Worm (Caenorhabditis elegans) whole organism, young adult: ENCODE measurements around the gene T07A9.12.

Experiments
- F10E7.11 ChIP-seq: sonication (generic microtip); optimal IDR thresholded peaks from 2 replicates; lab custom pipeline; 2017; ENCODE audit warnings: mild to moderate bottlenecking, missing genetic modification characterization, moderate library complexity, missing compliant biosample characterization
- F55B11.4 ChIP-seq: sonication (generic microtip); optimal IDR thresholded peaks from 2 replicates; lab custom pipeline; 2016; ENCODE audit warnings: missing compliant biosample characterization, missing genetic modification characterization, borderline replicate concordance; ENCODE audit not compliant: insufficient read depth
- T07F8.4 ChIP-seq: sonication (generic microtip); optimal IDR thresholded peaks from 2 replicates; lab custom pipeline; 2016; ENCODE audit warnings: mild to moderate bottlenecking, missing genetic modification characterization, moderate library complexity, missing compliant biosample characterization
- T26A5.8 ChIP-seq: sonication (generic microtip); optimal IDR thresholded peaks from 2 replicates; lab custom pipeline; 2016; ENCODE audit warnings: missing genetic modification characterization, missing compliant biosample characterization
- Y53F4B.3 ChIP-seq: fragments of 200-800 bp; sonication (Bioruptor generic); IDR thresholded peaks from 2 replicates; pipeline ENCODE4 v1.3.6; 2022; ENCODE audit warnings: missing genetic modification reagents, missing genetic modification characterization, missing compliant biosample characterization
- ZK185.1 ChIP-seq: sonication (generic microtip); optimal IDR thresholded peaks from 2 replicates; lab custom pipeline; 2016; ENCODE audit warnings: mild to moderate bottlenecking, missing genetic modification characterization, missing compliant biosample characterization; ENCODE audit not compliant: poor library complexity, severe bottlenecking
- ama-1 ChIP-seq, 3 experiments: fragments of 150-350 bp in 1 of 3; sonication (generic microtip) in 2 of 3; optimal IDR thresholded peaks; 2 replicates each; lab custom pipeline; 2014 to 2018; ENCODE audit warnings: missing biosample characterization in 2 of 3, missing genetic modification characterization in 2 of 3, missing genetic modification reagents in 2 of 3
- aptf-2 ChIP-seq: fragments of 200-800 bp; sonication (Bioruptor generic); conservative IDR thresholded peaks from 2 replicates; pipeline ENCODE4 v1.3.6; 2022; ENCODE audit warnings: missing genetic modification reagents, missing genetic modification characterization, missing compliant biosample characterization
- atf-7 ChIP-seq: sonication (generic microtip); optimal IDR thresholded peaks from 2 replicates; lab custom pipeline; 2017; ENCODE audit warnings: mild to moderate bottlenecking, missing genetic modification characterization, missing compliant biosample characterization
- athp-1 ChIP-seq: sonication (generic microtip); optimal IDR thresholded peaks from 2 replicates; lab custom pipeline; 2017; ENCODE audit warnings: mild to moderate bottlenecking, missing genetic modification characterization, missing compliant biosample characterization
- attf-5 ChIP-seq: fragments of 200-800 bp; sonication (Bioruptor generic); optimal IDR thresholded peaks from 2 replicates; lab custom pipeline; 2018; ENCODE audit warnings: mild to moderate bottlenecking, missing genetic modification characterization, missing compliant biosample characterization
- ceh-27 ChIP-seq: fragments of 200-800 bp; sonication (Bioruptor generic); optimal IDR thresholded peaks from 2 replicates; lab custom pipeline; 2018; ENCODE audit warnings: mild to moderate bottlenecking, missing genetic modification characterization, moderate library complexity, missing compliant biosample characterization
- ceh-40 ChIP-seq: fragments of 200-800 bp; sonication (Bioruptor generic); IDR thresholded peaks from 2 replicates; pipeline ENCODE4 v1.3.6; 2022; ENCODE audit warnings: missing genetic modification characterization, missing compliant biosample characterization
- chd-7 ChIP-seq: sonication (generic microtip); optimal IDR thresholded peaks from 2 replicates; lab custom pipeline; 2016; ENCODE audit warnings: mild to moderate bottlenecking, missing genetic modification characterization, moderate library complexity, missing compliant biosample characterization
- dpff-1 ChIP-seq: sonication (generic microtip); optimal IDR thresholded peaks from 2 replicates; lab custom pipeline; 2017; ENCODE audit warnings: mild to moderate bottlenecking, missing genetic modification characterization, missing compliant biosample characterization
- dpl-1 ChIP-seq: fragments of 150-350 bp; optimal IDR thresholded peaks from 2 replicates; lab custom pipeline; 2014; ENCODE audit warnings: missing biosample characterization, missing genetic modification reagents, missing genetic modification characterization
- egrh-3 ChIP-seq: fragments of 200-800 bp; sonication (Bioruptor generic); IDR thresholded peaks from 2 replicates; pipeline ENCODE4 v1.3.6; 2022; ENCODE audit warnings: missing genetic modification reagents, missing genetic modification characterization, missing compliant biosample characterization
- ekl-4 ChIP-seq: fragments of 200-800 bp; sonication (Bioruptor generic); IDR thresholded peaks from 2 replicates; pipeline ENCODE4 v1.3.6; 2022; ENCODE audit warnings: missing genetic modification reagents, missing genetic modification characterization, missing compliant biosample characterization
- gei-17 ChIP-seq: fragments of 200-800 bp; sonication (Bioruptor generic); optimal IDR thresholded peaks from 2 replicates; lab custom pipeline; 2018; ENCODE audit warnings: mild to moderate bottlenecking, missing genetic modification characterization, missing compliant biosample characterization
- hsf-1 ChIP-seq: fragments of 200-800 bp; sonication (Bioruptor generic); IDR thresholded peaks from 2 replicates; pipeline ENCODE4 v1.3.6; 2022; ENCODE audit warnings: missing genetic modification reagents, missing genetic modification characterization, missing compliant biosample characterization
- lag-1 ChIP-seq: fragments of 200-800 bp; sonication (Bioruptor generic); IDR thresholded peaks from 2 replicates; pipeline ENCODE4 v1.3.6; 2022; ENCODE audit warnings: missing genetic modification reagents, missing genetic modification characterization, missing compliant biosample characterization
- let-607 ChIP-seq, 2 experiments: fragments of 200-800 bp in 1 of 2; sonication (Bioruptor generic) in 1 of 2; sonication (generic microtip) in 1 of 2; optimal IDR thresholded peaks; 2 replicates each; lab custom pipeline; 2016 to 2018; ENCODE audit warnings: mild to moderate bottlenecking in 2 of 2, missing compliant biosample characterization in 2 of 2, missing genetic modification characterization in 2 of 2, moderate library complexity in 2 of 2, missing genotype in 1 of 2
- lin-35 ChIP-seq, 3 experiments: fragments of 150-350 bp in 2 of 3; sonication (generic microtip) in 1 of 3; optimal IDR thresholded peaks; 2 replicates each; lab custom pipeline; 2014 to 2018; ENCODE audit warnings: missing biosample characterization in 3 of 3, missing genetic modification characterization in 3 of 3, missing genetic modification reagents in 3 of 3
- lin-54 ChIP-seq: fragments of 200-800 bp; sonication (Bioruptor generic); optimal IDR thresholded peaks from 2 replicates; lab custom pipeline; 2018; ENCODE audit warnings: mild to moderate bottlenecking, missing genetic modification characterization, missing compliant biosample characterization
- lir-1 ChIP-seq: fragments of 200-800 bp; sonication (Bioruptor generic); conservative IDR thresholded peaks from 2 replicates; pipeline ENCODE4 v1.3.6; 2022; ENCODE audit warnings: missing genetic modification reagents, missing genetic modification characterization, missing compliant biosample characterization
- madf-10 ChIP-seq: sonication (generic microtip); optimal IDR thresholded peaks from 2 replicates; lab custom pipeline; 2016; ENCODE audit warnings: mild to moderate bottlenecking, missing genetic modification characterization, missing compliant biosample characterization
- madf-6 ChIP-seq: fragments of 200-800 bp; sonication (Bioruptor generic); IDR thresholded peaks from 2 replicates; pipeline ENCODE4 v1.3.6; 2022; ENCODE audit warnings: missing genetic modification reagents, missing genetic modification characterization, missing compliant biosample characterization
- madf-8 ChIP-seq: fragments of 200-800 bp; sonication (Bioruptor generic); conservative IDR thresholded peaks from 2 replicates; pipeline ENCODE4 v1.3.6; 2022; ENCODE audit warnings: missing genetic modification reagents, missing genetic modification characterization, missing compliant biosample characterization
- mes-4 ChIP-seq: sonication (generic microtip); optimal IDR thresholded peaks from 2 replicates; lab custom pipeline; 2016; ENCODE audit warnings: missing genotype, missing genetic modification characterization, missing compliant biosample characterization
- mxl-1 ChIP-seq: sonication (generic microtip); optimal IDR thresholded peaks from 2 replicates; lab custom pipeline; 2016; ENCODE audit warnings: missing genetic modification characterization, missing compliant biosample characterization
- nfyb-1 ChIP-seq: fragments of 200-800 bp; sonication (Bioruptor generic); IDR thresholded peaks from 2 replicates; pipeline ENCODE4 v1.3.6; 2022; ENCODE audit warnings: missing genetic modification reagents, missing genetic modification characterization, missing compliant biosample characterization
- nhr-27 ChIP-seq: fragments of 200-800 bp; sonication (Bioruptor generic); optimal IDR thresholded peaks from 2 replicates; lab custom pipeline; 2018; ENCODE audit warnings: mild to moderate bottlenecking, missing genetic modification characterization, moderate library complexity, missing compliant biosample characterization
- rcor-1 ChIP-seq: fragments of 200-800 bp; sonication (Bioruptor generic); IDR thresholded peaks from 2 replicates; pipeline ENCODE4 v1.3.6; 2022; ENCODE audit warnings: missing genetic modification reagents, missing genetic modification characterization, missing compliant biosample characterization
- rec-8 ChIP-seq, 2 experiments: sonication (generic microtip); optimal IDR thresholded peaks; 2 replicates each; lab custom pipeline; 2016; ENCODE audit warnings: mild to moderate bottlenecking in 2 of 2, missing genetic modification characterization in 2 of 2, missing genetic modification reagents in 2 of 2, missing genotype in 2 of 2, missing biosample characterization in 1 of 2, missing compliant biosample characterization in 1 of 2, moderate library complexity in 1 of 2
- repo-1 ChIP-seq: sonication (generic microtip); optimal IDR thresholded peaks from 2 replicates; lab custom pipeline; 2017; ENCODE audit warnings: mild to moderate bottlenecking, missing genetic modification characterization, missing compliant biosample characterization
- snpc-1.1 ChIP-seq: sonication (generic microtip); optimal IDR thresholded peaks from 2 replicates; lab custom pipeline; 2017; ENCODE audit warnings: missing genetic modification characterization, mild to moderate bottlenecking, missing compliant biosample characterization, antibody characterized with exemption, moderate library complexity, missing genotype, missing genetic modification reagents; ENCODE audit not compliant: insufficient read depth
- snpc-1.3 ChIP-seq: sonication (generic microtip); optimal IDR thresholded peaks from 2 replicates; lab custom pipeline; 2017; ENCODE audit warnings: missing genetic modification characterization, mild to moderate bottlenecking, missing compliant biosample characterization, antibody characterized with exemption, moderate library complexity, missing genotype, missing genetic modification reagents; ENCODE audit not compliant: insufficient read depth
- snpc-4 ChIP-seq, 5 experiments: fragments of 150-350 bp in 1 of 5; sonication (generic microtip) in 4 of 5; optimal IDR thresholded peaks; 2 replicates each; lab custom pipeline; 2014 to 2018; ENCODE audit warnings: missing genetic modification characterization in 5 of 5, missing biosample characterization in 3 of 5, antibody characterized with exemption in 2 of 5, mild to moderate bottlenecking in 2 of 5, missing compliant biosample characterization in 2 of 5, missing genotype in 2 of 5, moderate library complexity in 2 of 5, missing genetic modification reagents in 1 of 5
- unc-62 ChIP-seq: fragments of 150-350 bp; optimal IDR thresholded peaks from 2 replicates; lab custom pipeline; 2014; ENCODE audit warnings: missing biosample characterization, missing genetic modification reagents, missing genetic modification characterization
- xnd-1 ChIP-seq: sonication (generic microtip); optimal IDR thresholded peaks from 2 replicates; lab custom pipeline; 2016; ENCODE audit warnings: missing genotype, missing genetic modification reagents, missing genetic modification characterization, missing compliant biosample characterization
- zfh-2 ChIP-seq: fragments of 200-800 bp; sonication (Bioruptor generic); conservative IDR thresholded peaks from 2 replicates; pipeline ENCODE4 v1.3.6; 2022; ENCODE audit warnings: missing genetic modification reagents, missing genetic modification characterization, missing compliant biosample characterization
- zim-3 ChIP-seq: sonication (generic microtip); optimal IDR thresholded peaks from 2 replicates; lab custom pipeline; 2017; ENCODE audit warnings: mild to moderate bottlenecking, missing genetic modification characterization, moderate library complexity, missing compliant biosample characterization
- ztf-18 ChIP-seq: sonication (generic microtip); optimal IDR thresholded peaks from 2 replicates; lab custom pipeline; 2016; ENCODE audit warnings: missing genotype, mild to moderate bottlenecking, missing genetic modification characterization, missing compliant biosample characterization
- ztf-26 ChIP-seq: sonication (generic microtip); optimal IDR thresholded peaks from 2 replicates; lab custom pipeline; 2017; ENCODE audit warnings: missing genetic modification characterization, missing compliant biosample characterization
- ztf-3 ChIP-seq: fragments of 200-800 bp; sonication (Bioruptor generic); optimal IDR thresholded peaks from 2 replicates; lab custom pipeline; 2018; ENCODE audit warnings: mild to moderate bottlenecking, missing genetic modification characterization, missing compliant biosample characterization

The T07A9.12 gene

DNA sequence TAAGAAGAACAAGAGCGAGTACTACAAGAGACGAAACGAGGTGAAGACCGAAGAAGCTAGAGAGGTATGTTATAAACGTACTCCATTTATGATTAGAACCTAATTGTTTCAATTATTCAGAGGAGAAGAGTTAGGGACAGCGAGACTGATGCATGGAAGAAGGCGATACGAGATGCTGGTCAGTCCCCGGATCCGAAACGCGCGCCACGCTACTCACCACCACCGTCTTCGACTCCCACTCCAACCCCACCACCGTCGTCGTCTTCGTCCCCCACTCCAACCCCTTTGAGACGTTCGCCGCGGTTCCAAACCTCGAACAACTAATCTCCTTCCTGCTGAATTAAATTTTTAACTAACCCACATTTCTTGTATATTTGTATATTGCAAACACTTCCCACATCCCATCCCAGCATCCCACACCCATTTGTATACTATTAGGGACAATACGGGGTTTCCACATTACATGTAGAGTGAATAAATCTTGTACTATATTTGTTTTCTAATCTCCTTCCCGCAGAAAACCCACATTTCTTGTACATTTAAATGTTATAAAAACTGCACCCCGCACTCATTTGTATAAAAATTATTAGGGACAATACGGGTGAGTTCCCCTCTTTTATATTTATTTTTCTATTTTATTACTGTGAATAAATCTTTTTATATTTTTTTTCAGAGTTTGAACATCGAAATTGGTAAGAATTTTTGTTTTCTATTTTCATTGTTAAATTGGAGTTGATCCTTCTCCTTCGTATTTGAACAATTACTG lies 23.2 kb upstream of the T07A9.12 start (continued):
- TF ChIP-seq ceh-27 = no peak
- TF ChIP-seq ZK185.1 = no peak
- TF ChIP-seq dpff-1 (tag; lab: Kevin White, UChicago) = no peak
- no peak for TF ChIP-seq let-607 (tag; optimal IDR thresholded peaks at IDR 0.05; lab: Kevin White, UChicago)
- no peak for TF ChIP-seq lin-54 (GFP tag; lab: Kevin White, UChicago)
- TF ChIP-seq madf-8 (GFP tag; lab: Robert Waterston, UW) = 0 out of 2 replicates have a peak, but pooled peaks have one; percentile 15
- TF ChIP-seq lir-1 = no peak
- no peak for TF ChIP-seq nhr-27 (tag; lab: Kevin White, UChicago)
- no peak for TF ChIP-seq snpc-1.1 (tag; lab: Kevin White, UChicago)
- TF ChIP-seq madf-6 (GFP tag; lab: Robert Waterston, UW) = peak; percentile 25; the same call in 1 of the 2 replicates
- no peak for TF ChIP-seq unc-62 (GFP tag; lab: Kevin White, UChicago)
- no peak for TF ChIP-seq F55B11.4 (tag; lab: Kevin White, UChicago)
- TF ChIP-seq athp-1 (tag; lab: Kevin White, UChicago) = no peak
- TF ChIP-seq mxl-1 = no peak
- no peak for TF ChIP-seq lag-1 (GFP tag; lab: Robert Waterston, UW)
- no peak for TF ChIP-seq nfyb-1
- no peak for TF ChIP-seq attf-5 (GFP tag; lab: Kevin White, UChicago)
- no peak for TF ChIP-seq chd-7 (tag; lab: Kevin White, UChicago)
- TF ChIP-seq zfh-2 (GFP tag; lab: Robert Waterston, UW) = peak; percentile 76
- TF ChIP-seq ekl-4 (GFP tag; lab: Robert Waterston, UW) = peak; percentile 32; the same call in 1 of the 2 replicates
- no peak for TF ChIP-seq lin-35 (GFP tag; optimal IDR thresholded peaks at IDR 0.05; lab: Kevin White, UChicago)
- TF ChIP-seq atf-7 = no peak
- no peak for TF ChIP-seq dpl-1 (GFP tag; lab: Kevin White, UChicago)
- no peak for TF ChIP-seq ama-1 (optimal IDR thresholded peaks at IDR 0.05; lab: Kevin White, UChicago)
- TF ChIP-seq ama-1 (GFP tag; optimal IDR thresholded peaks at IDR 0.05; lab: Kevin White, UChicago) = peak in 1 of 2 experiments; percentile 80
- no peak for TF ChIP-seq madf-10 (tag; lab: Kevin White, UChicago)
- TF ChIP-seq repo-1 (tag; lab: Kevin White, UChicago) = no peak
- TF ChIP-seq egrh-3 (GFP tag; lab: Robert Waterston, UW) = peak; percentile 61; the same call in 1 of the 2 replicates
- TF ChIP-seq mes-4 = no peak
- no peak for TF ChIP-seq xnd-1 (tag; lab: Kevin White, UChicago)
- TF ChIP-seq zim-3 (tag; lab: Kevin White, UChicago) = no peak
- TF ChIP-seq snpc-4 (GFP tag; optimal IDR thresholded peaks at IDR 0.05; lab: Kevin White, UChicago) = no peak
- TF ChIP-seq snpc-4 (tag; optimal IDR thresholded peaks at IDR 0.05; lab: Kevin White, UChicago) = peak in 1 of 4 experiments; percentile 10
- no peak for TF ChIP-seq aptf-2
- TF ChIP-seq T26A5.8 (tag; lab: Kevin White, UChicago) = no peak
- no peak for TF ChIP-seq rec-8 (tag; optimal IDR thresholded peaks at IDR 0.05; lab: Kevin White, UChicago)
- TF ChIP-seq T07F8.4 (tag; lab: Kevin White, UChicago) = no peak
- no peak for TF ChIP-seq ztf-26 (tag; lab: Kevin White, UChicago)
- peak; percentile 42 for TF ChIP-seq snpc-1.3
- TF ChIP-seq ceh-40 (GFP tag; lab: Robert Waterston, UW) = no peak
- TF ChIP-seq ztf-3 = no peak
- no peak for TF ChIP-seq ztf-18
- TF ChIP-seq rcor-1 (GFP tag; lab: Robert Waterston, UW) = 0 out of 2 replicates have a peak, but pooled peaks have one; percentile 30
- no peak for TF ChIP-seq Y53F4B.3
- no peak for TF ChIP-seq gei-17
- TF ChIP-seq F10E7.11 (tag; lab: Kevin White, UChicago) = no peak
- 0 out of 2 replicates have a peak, but pooled peaks have one; percentile 44 for TF ChIP-seq hsf-1 (GFP tag; lab: Robert Waterston, UW)
